Fruit fly (Drosophila melanogaster): ENCODE measurements around the gene Smyd3.
A peak's percentile ranks its signal among the peaks of the same experiment; 100 is the strongest.

The Smyd3 gene

DNA sequence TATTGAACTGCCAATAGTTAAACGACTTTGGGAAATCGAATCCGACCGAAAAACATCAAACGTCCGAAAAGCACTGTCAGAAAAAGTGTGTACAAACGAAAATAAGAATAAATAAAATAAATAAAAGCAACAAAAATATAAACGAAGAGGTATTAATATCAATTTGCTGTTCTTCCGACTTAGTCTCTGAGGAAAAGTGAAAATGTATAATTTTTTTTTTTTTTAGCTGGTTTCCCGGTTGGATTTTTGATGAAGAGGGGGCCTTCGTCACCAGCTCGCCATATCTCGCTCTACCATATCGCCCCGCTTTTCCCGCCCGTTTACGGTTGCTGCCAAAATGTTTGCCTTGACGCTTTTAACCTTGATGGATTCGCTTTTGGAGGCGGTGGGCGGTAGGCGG, 30.0 kb upstream of the Smyd3 start (continued):
- no peak for TF ChIP-seq Max (GFP tag; optimal IDR thresholded peaks at IDR 0.05)
- TF ChIP-seq al (GFP tag; IDR thresholded peaks at IDR 0.05) = peak; percentile 22; the same call in 1 of the 2 replicates
- TF ChIP-seq Ravus (GFP tag; IDR thresholded peaks at IDR 0.05) = no peak
- no peak for TF ChIP-seq Drgx (GFP tag; IDR thresholded peaks at IDR 0.05)
- TF ChIP-seq tll (GFP tag; optimal IDR thresholded peaks at IDR 0.05) = no peak
- no peak for TF ChIP-seq NFAT (GFP tag; IDR thresholded peaks at IDR 0.05)
- no peak for TF ChIP-seq CG10321 (GFP tag; IDR thresholded peaks at IDR 0.05)
- no peak for TF ChIP-seq cas (GFP tag; IDR thresholded peaks at IDR 0.05)
- no peak for TF ChIP-seq Awh (GFP tag; IDR thresholded peaks at IDR 0.05)
- peak; percentile 54 for TF ChIP-seq ftz-f1 (GFP tag; optimal IDR thresholded peaks at IDR 0.05)
- no peak for TF ChIP-seq da (GFP tag; optimal IDR thresholded peaks at IDR 0.05)
- TF ChIP-seq CG10431 (GFP tag; optimal IDR thresholded peaks at IDR 0.05) = no peak
- no peak for TF ChIP-seq CkIIα-i1 (GFP tag; IDR thresholded peaks at IDR 0.05)
- peak; percentile 43 for TF ChIP-seq gem (tag; optimal IDR thresholded peaks at IDR 0.05)
- TF ChIP-seq Hmr (GFP tag; optimal IDR thresholded peaks at IDR 0.05) = peak; percentile 29
- no peak for TF ChIP-seq Gsc (GFP tag; IDR thresholded peaks at IDR 0.05)

DNA sequence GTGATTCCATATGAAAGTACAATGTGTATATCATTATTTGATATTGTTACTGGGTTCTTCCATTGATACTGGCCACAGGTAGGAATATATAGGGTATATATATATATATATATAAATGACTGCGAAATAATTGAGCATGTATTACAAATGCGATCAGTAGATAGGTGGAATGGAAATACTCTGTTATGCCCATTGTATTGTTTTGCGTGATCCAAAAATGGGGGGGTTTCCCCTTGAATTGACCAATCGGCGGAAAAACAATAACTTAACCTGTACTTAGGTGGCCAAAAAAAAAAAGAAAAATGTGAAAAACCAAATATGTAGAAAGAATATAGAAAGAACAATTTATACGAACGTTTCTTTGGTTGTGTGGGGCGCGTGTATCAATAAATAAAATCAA, 29.2 kb upstream of the Smyd3 start:
- TF ChIP-seq ems (GFP tag; optimal IDR thresholded peaks at IDR 0.05) (no peak), mam (GFP tag; optimal IDR thresholded peaks at IDR 0.05) (no peak), CG17385 (GFP tag; optimal IDR thresholded peaks at IDR 0.05) (no peak), stwl (tag; optimal IDR thresholded peaks at IDR 0.05) (no peak), CG15011 (GFP tag; optimal IDR thresholded peaks at IDR 0.05) (no peak), CG17359 (tag; optimal IDR thresholded peaks at IDR 0.05) (no peak), CG13123 (GFP tag; optimal IDR thresholded peaks at IDR 0.05) (no peak), oc (tag; optimal IDR thresholded peaks at IDR 0.05) (no peak), cad (GFP tag; optimal IDR thresholded peaks at IDR 0.05) (no peak), Blimp-1 (GFP tag; optimal IDR thresholded peaks at IDR 0.05) (no peak), exex (tag; optimal IDR thresholded peaks at IDR 0.05) (no peak), Awh (GFP tag; IDR thresholded peaks at IDR 0.05) (no peak)

DNA sequence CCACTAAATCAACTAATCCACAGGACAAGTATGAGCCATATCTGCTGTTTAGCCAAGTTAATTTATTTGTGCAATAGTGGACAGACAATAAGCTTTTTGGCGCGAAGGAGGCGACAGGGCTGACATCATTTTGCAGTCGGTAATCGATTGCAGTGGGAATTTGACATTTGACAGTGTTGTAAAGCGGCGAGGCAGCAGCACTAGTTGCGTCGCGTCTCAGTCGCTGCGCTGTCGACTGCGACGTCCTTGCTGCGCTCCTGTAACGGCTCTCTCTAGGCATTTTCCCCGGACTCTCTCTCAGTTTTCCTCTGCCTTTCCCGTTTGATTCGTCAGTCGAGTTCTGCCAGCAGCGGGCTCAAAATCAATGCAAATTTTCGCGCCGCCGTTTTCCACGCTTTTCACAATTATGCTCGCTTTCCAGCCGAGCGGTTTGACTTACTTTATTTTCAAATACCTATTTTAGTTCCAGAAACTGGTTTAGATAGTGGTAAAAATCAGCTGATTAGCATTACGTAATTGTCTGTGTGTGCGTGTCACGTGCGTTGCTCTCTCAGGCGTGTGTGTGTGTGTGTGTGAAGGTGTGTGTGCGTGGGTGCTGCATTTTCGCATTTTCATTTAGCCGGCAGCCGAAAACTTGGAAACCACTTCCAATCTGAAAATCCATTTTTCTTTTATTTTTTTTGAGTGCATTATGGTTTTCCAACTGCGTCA, 28.3 kb upstream of the Smyd3 start:
- TF ChIP-seq fd96Cb (tag; optimal IDR thresholded peaks at IDR 0.05) = no peak
- no peak for TF ChIP-seq emc (GFP tag; optimal IDR thresholded peaks at IDR 0.05)
- no peak for TF ChIP-seq onecut (GFP tag; IDR thresholded peaks at IDR 0.05)
- TF ChIP-seq D (optimal IDR thresholded peaks at IDR 0.05) = no peak
- no peak for TF ChIP-seq D (GFP tag; optimal IDR thresholded peaks at IDR 0.05)
- TF ChIP-seq caup (GFP tag; optimal IDR thresholded peaks at IDR 0.05; ENCODE audit: severe bottlenecking) = no peak
- peak in 1 of 2 experiments; percentile 77 for TF ChIP-seq Pdp1 (GFP tag; optimal IDR thresholded peaks at IDR 0.05)
- no peak for TF ChIP-seq PHDP (tag; optimal IDR thresholded peaks at IDR 0.05)
- peak; percentile 7 for TF ChIP-seq stwl (tag; optimal IDR thresholded peaks at IDR 0.05)
- TF ChIP-seq scrt (GFP tag; optimal IDR thresholded peaks at IDR 0.05) = peak; percentile 79
- TF ChIP-seq wek (GFP tag; optimal IDR thresholded peaks at IDR 0.05) = no peak
- no peak for TF ChIP-seq CG17829 (tag; optimal IDR thresholded peaks at IDR 0.05)
- TF ChIP-seq Med (GFP tag) = peak; percentile 6
- no peak for TF ChIP-seq Deaf1 (tag; optimal IDR thresholded peaks at IDR 0.05)
- TF ChIP-seq slou (GFP tag; optimal IDR thresholded peaks at IDR 0.05) = no peak
- TF ChIP-seq CG10959 (GFP tag; IDR thresholded peaks at IDR 0.05) = no peak
- peak; percentile 19 to 45 for TF ChIP-seq Trl (optimal IDR thresholded peaks at IDR 0.05)
- TF ChIP-seq Trl (GFP tag; optimal IDR thresholded peaks at IDR 0.05) = no peak
- no peak for TF ChIP-seq CG1602 (GFP tag; optimal IDR thresholded peaks at IDR 0.05)
- TF ChIP-seq NFAT (GFP tag; IDR thresholded peaks at IDR 0.05) = no peak
- peak; percentile 42 for TF ChIP-seq sens (GFP tag)
- TF ChIP-seq CG2116 (GFP tag; optimal IDR thresholded peaks at IDR 0.05) = peak; percentile 65
- no peak for TF ChIP-seq CG12299 (tag; optimal IDR thresholded peaks at IDR 0.05)
- TF ChIP-seq Drgx (GFP tag; IDR thresholded peaks at IDR 0.05) = no peak
- no peak for TF ChIP-seq Oli (tag; optimal IDR thresholded peaks at IDR 0.05)
